Fruit fly (Drosophila melanogaster) whole organism, embryonic: ENCODE data around the gene Or9a.
A peak's percentile ranks its signal among the peaks of the same experiment; 100 is the strongest.

Experiments used
- Bgb ChIP-seq: fragments of 200-800 bp; sonication (Bioruptor generic); IDR thresholded peaks from 2 replicates; pipeline ENCODE4 v1.3.6; 2022; ENCODE audit warnings: missing biosample characterization, missing genetic modification characterization; ENCODE audit not compliant: partially characterized antibody
- CG10267 ChIP-seq: fragments of 200-800 bp; sonication (Bioruptor generic); optimal IDR thresholded peaks from 2 replicates; lab custom pipeline; 2018; ENCODE audit warnings: missing biosample characterization, mild to moderate bottlenecking, missing genetic modification characterization, moderate library complexity
- CG13424 ChIP-seq: fragments of 200-800 bp; sonication (Bioruptor generic); optimal IDR thresholded peaks from 2 replicates; lab custom pipeline; 2019; ENCODE audit warnings: missing biosample characterization, mild to moderate bottlenecking, missing genetic modification characterization, moderate library complexity
- CG14710 ChIP-seq: fragments of 200-800 bp; sonication (Bioruptor generic); optimal IDR thresholded peaks from 3 replicates; lab custom pipeline; 2019; ENCODE audit warnings: missing biosample characterization, mild to moderate bottlenecking, missing genetic modification characterization, moderate library complexity
- CG14860 ChIP-seq: fragments of 200-800 bp; sonication (Bioruptor generic); IDR thresholded peaks from 3 replicates; pipeline ENCODE4 v1.3.6; 2022; ENCODE audit warnings: missing biosample characterization, missing genetic modification characterization; ENCODE audit not compliant: partially characterized antibody
- CG1602 ChIP-seq: fragments of 200-800 bp; sonication (Bioruptor generic); optimal IDR thresholded peaks from 3 replicates; lab custom pipeline; 2016; ENCODE audit warnings: missing biosample characterization, missing genetic modification characterization
- CG17359 ChIP-seq: fragments of 200-800 bp; sonication (Bioruptor generic); optimal IDR thresholded peaks from 3 replicates; lab custom pipeline; 2018; ENCODE audit warnings: missing biosample characterization, mild to moderate bottlenecking, missing genetic modification characterization, moderate library complexity
- CG18764 ChIP-seq: fragments of 200-800 bp; sonication (Bioruptor generic); optimal IDR thresholded peaks from 3 replicates; lab custom pipeline; 2016; ENCODE audit warnings: missing biosample characterization, missing genetic modification characterization
- CG31388 ChIP-seq: fragments of 200-800 bp; sonication (Bioruptor generic); optimal IDR thresholded peaks from 2 replicates; lab custom pipeline; 2016; ENCODE audit warnings: missing biosample characterization, missing genetic modification characterization
- CG7786 ChIP-seq: fragments of 200-800 bp; sonication (Bioruptor generic); optimal IDR thresholded peaks from 2 replicates; lab custom pipeline; 2016; ENCODE audit warnings: missing biosample characterization, missing genetic modification characterization
- CG9932 ChIP-seq: fragments of 200-800 bp; sonication (Bioruptor generic); IDR thresholded peaks from 2 replicates; pipeline ENCODE4 v1.3.6; 2022; ENCODE audit warnings: missing biosample characterization, missing genetic modification characterization
- CoRest ChIP-seq: fragments of 200-800 bp; sonication (Bioruptor generic); optimal IDR thresholded peaks from 3 replicates; lab custom pipeline; 2018; ENCODE audit warnings: missing biosample characterization, mild to moderate bottlenecking, missing genetic modification characterization, moderate library complexity
- D19A ChIP-seq: fragments of 200-800 bp; optimal IDR thresholded peaks from 3 replicates; lab custom pipeline; 2019; ENCODE audit warnings: missing biosample characterization, mild to moderate bottlenecking, missing genetic modification characterization, moderate library complexity
- Dbx ChIP-seq: fragments of 200-800 bp; sonication (Bioruptor generic); IDR thresholded peaks from 3 replicates; pipeline ENCODE4 v1.3.6; 2022; ENCODE audit warnings: missing biosample characterization, missing genetic modification characterization
- Dfd ChIP-seq, 2 experiments: fragments of >200 bp; optimal IDR thresholded peaks; 2 replicates each; lab custom pipeline; 2017; ENCODE audit warnings: missing biosample characterization in 2 of 2, missing genetic modification characterization in 2 of 2
- Dip3 ChIP-seq: fragments of 200-800 bp; sonication (Bioruptor generic); optimal IDR thresholded peaks from 3 replicates; lab custom pipeline; 2016; ENCODE audit warnings: missing biosample characterization, missing genetic modification characterization
- Doc3 ChIP-seq: fragments of 200-800 bp; sonication (Bioruptor generic); IDR thresholded peaks from 3 replicates; pipeline ENCODE4 v1.3.6; 2022; ENCODE audit warnings: missing biosample characterization, missing genetic modification characterization; ENCODE audit not compliant: partially characterized antibody
- Dref ChIP-seq: fragments of 200-800 bp; sonication (Bioruptor generic); IDR thresholded peaks from 2 replicates; pipeline ENCODE4 v1.3.6; 2022; ENCODE audit warnings: missing biosample characterization, missing genetic modification characterization
- Fer1 ChIP-seq: fragments of 200-800 bp; sonication (Bioruptor generic); optimal IDR thresholded peaks from 2 replicates; lab custom pipeline; 2017; ENCODE audit warnings: missing biosample characterization, mild to moderate bottlenecking, missing genetic modification characterization
- Gug ChIP-seq: fragments of 200-800 bp; sonication (Bioruptor generic); IDR thresholded peaks from 4 replicates; pipeline ENCODE4 v1.3.6; 2022; ENCODE audit warnings: missing biosample characterization, missing genetic modification characterization
- HmgZ ChIP-seq: fragments of 200-800 bp; sonication (Bioruptor generic); optimal IDR thresholded peaks from 2 replicates; lab custom pipeline; 2018; ENCODE audit warnings: missing biosample characterization, mild to moderate bottlenecking, missing genetic modification characterization
- MESR4 ChIP-seq: fragments of 200-800 bp; sonication (Bioruptor generic); optimal IDR thresholded peaks from 2 replicates; lab custom pipeline; 2018; ENCODE audit warnings: missing biosample characterization, mild to moderate bottlenecking, missing genetic modification characterization, moderate library complexity
- Mad ChIP-seq: fragments of 200-800 bp; sonication (Bioruptor generic); optimal IDR thresholded peaks from 2 replicates; lab custom pipeline; 2016; ENCODE audit warnings: missing biosample characterization, missing genetic modification characterization
- Myb ChIP-seq: fragments of 200-800 bp; sonication (Bioruptor generic); optimal IDR thresholded peaks from 2 replicates; lab custom pipeline; 2016; ENCODE audit warnings: missing biosample characterization, missing genetic modification characterization
- NC2β ChIP-seq: fragments of 200-800 bp; sonication (Bioruptor generic); optimal IDR thresholded peaks from 2 replicates; lab custom pipeline; 2016; ENCODE audit warnings: missing biosample characterization, missing genetic modification characterization
- Opbp ChIP-seq: fragments of 200-800 bp; sonication (Bioruptor generic); IDR thresholded peaks from 3 replicates; pipeline ENCODE4 v1.3.6; 2022; ENCODE audit warnings: missing biosample characterization, missing genetic modification characterization; ENCODE audit not compliant: partially characterized antibody
- Rx ChIP-seq: fragments of 200-800 bp; sonication (Bioruptor generic); IDR thresholded peaks from 2 replicates; pipeline ENCODE4 v1.3.6; 2022; ENCODE audit warnings: missing biosample characterization, missing genetic modification characterization
- Sox100B ChIP-seq: fragments of 200-800 bp; sonication (Bioruptor generic); optimal IDR thresholded peaks from 3 replicates; lab custom pipeline; 2018; ENCODE audit warnings: missing biosample characterization, mild to moderate bottlenecking, missing genetic modification characterization
- Ssrp ChIP-seq: fragments of 200-800 bp; sonication (Bioruptor generic); optimal IDR thresholded peaks from 2 replicates; lab custom pipeline; 2018; ENCODE audit warnings: missing biosample characterization, mild to moderate bottlenecking, missing genetic modification characterization, moderate library complexity
- ap ChIP-seq: fragments of 200-800 bp; sonication (Bioruptor generic); IDR thresholded peaks from 2 replicates; pipeline ENCODE4 v1.3.6; 2022; ENCODE audit warnings: missing biosample characterization, missing genetic modification characterization
- bab2 ChIP-seq: fragments of 200-800 bp; sonication (Bioruptor generic); optimal IDR thresholded peaks from 2 replicates; lab custom pipeline; 2016; ENCODE audit warnings: missing biosample characterization, missing genetic modification characterization
- ci ChIP-seq: fragments of 200-800 bp; sonication (Bioruptor generic); IDR thresholded peaks from 3 replicates; pipeline ENCODE4 v1.3.6; 2022; ENCODE audit warnings: missing biosample characterization, missing genetic modification characterization
- dimm ChIP-seq: fragments of 200-800 bp; sonication (Bioruptor generic); IDR thresholded peaks from 2 replicates; pipeline ENCODE4 v1.3.6; 2022; ENCODE audit warnings: missing biosample characterization, missing genetic modification characterization
- en ChIP-seq: fragments of 200-800 bp; sonication (Bioruptor generic); optimal IDR thresholded peaks from 2 replicates; lab custom pipeline; 2016; ENCODE audit warnings: missing biosample characterization, missing genetic modification characterization
- grau ChIP-seq: fragments of 200-800 bp; optimal IDR thresholded peaks from 3 replicates; lab custom pipeline; 2019; ENCODE audit warnings: missing biosample characterization, mild to moderate bottlenecking, missing genetic modification characterization, moderate library complexity
- hb ChIP-seq: fragments of 200-800 bp; sonication (Bioruptor generic); IDR thresholded peaks from 3 replicates; pipeline ENCODE4 v1.3.6; 2022; ENCODE audit warnings: missing biosample characterization, missing genetic modification characterization; ENCODE audit not compliant: partially characterized antibody
- jigr1 ChIP-seq: fragments of 200-800 bp; sonication (Bioruptor generic); IDR thresholded peaks from 3 replicates; pipeline ENCODE4 v1.3.6; 2022; ENCODE audit warnings: missing biosample characterization, missing genetic modification characterization
- mld ChIP-seq: fragments of 200-800 bp; sonication (Bioruptor generic); IDR thresholded peaks from 3 replicates; pipeline ENCODE4 v1.3.6; 2022; ENCODE audit warnings: missing biosample characterization, missing genetic modification characterization; ENCODE audit not compliant: partially characterized antibody
- odd ChIP-seq: fragments of 200-800 bp; sonication (Bioruptor generic); optimal IDR thresholded peaks from 2 replicates; lab custom pipeline; 2017; ENCODE audit warnings: missing biosample characterization, mild to moderate bottlenecking, missing genetic modification characterization
- pho ChIP-seq: fragments of 200-800 bp; sonication (Bioruptor generic); optimal IDR thresholded peaks from 2 replicates; lab custom pipeline; 2016; ENCODE audit warnings: missing biosample characterization, missing genetic modification characterization
- pnt ChIP-seq: fragments of 200-800 bp; sonication (Bioruptor generic); optimal IDR thresholded peaks from 3 replicates; lab custom pipeline; 2016; ENCODE audit warnings: missing biosample characterization, missing genetic modification characterization
- prd ChIP-seq, 3 experiments: fragments of >200 bp in 2 of 3; fragments of 200-800 bp in 1 of 3; sonication (Bioruptor generic) in 1 of 3; optimal IDR thresholded peaks in 2 of 3; IDR thresholded peaks in 1 of 3; 2 replicates in 2 of 3; 3 replicates in 1 of 3; pipeline versions ENCODE4 v1.3.6 to Lab custom; 2017 to 2022; ENCODE audit warnings: missing biosample characterization in 1 of 3, missing genetic modification characterization in 1 of 3
- sima ChIP-seq: fragments of 200-800 bp; sonication (Bioruptor generic); optimal IDR thresholded peaks from 2 replicates; lab custom pipeline; 2016; ENCODE audit warnings: missing biosample characterization, missing genetic modification characterization
- slp2 ChIP-seq: fragments of 200-800 bp; sonication (Bioruptor generic); optimal IDR thresholded peaks from 2 replicates; lab custom pipeline; 2016; ENCODE audit warnings: missing biosample characterization, missing genetic modification characterization
- stwl ChIP-seq: fragments of 200-800 bp; sonication (Bioruptor generic); optimal IDR thresholded peaks from 3 replicates; lab custom pipeline; 2018; ENCODE audit warnings: missing biosample characterization, mild to moderate bottlenecking, missing genetic modification characterization, moderate library complexity
- trem ChIP-seq: fragments of 200-800 bp; optimal IDR thresholded peaks from 3 replicates; lab custom pipeline; 2019; ENCODE audit warnings: missing biosample characterization, mild to moderate bottlenecking, missing genetic modification characterization, moderate library complexity
- ttk ChIP-seq: fragments of 200-800 bp; sonication (Bioruptor generic); IDR thresholded peaks from 2 replicates; pipeline ENCODE4 v2.1.2; 2022; ENCODE audit warnings: missing biosample characterization, missing genetic modification characterization
- unc-4 ChIP-seq: fragments of 200-800 bp; sonication (Bioruptor generic); IDR thresholded peaks from 2 replicates; pipeline ENCODE4 v1.3.6; 2022; ENCODE audit warnings: missing biosample characterization, missing genetic modification characterization; ENCODE audit not compliant: partially characterized antibody

The Or9a gene

DNA sequence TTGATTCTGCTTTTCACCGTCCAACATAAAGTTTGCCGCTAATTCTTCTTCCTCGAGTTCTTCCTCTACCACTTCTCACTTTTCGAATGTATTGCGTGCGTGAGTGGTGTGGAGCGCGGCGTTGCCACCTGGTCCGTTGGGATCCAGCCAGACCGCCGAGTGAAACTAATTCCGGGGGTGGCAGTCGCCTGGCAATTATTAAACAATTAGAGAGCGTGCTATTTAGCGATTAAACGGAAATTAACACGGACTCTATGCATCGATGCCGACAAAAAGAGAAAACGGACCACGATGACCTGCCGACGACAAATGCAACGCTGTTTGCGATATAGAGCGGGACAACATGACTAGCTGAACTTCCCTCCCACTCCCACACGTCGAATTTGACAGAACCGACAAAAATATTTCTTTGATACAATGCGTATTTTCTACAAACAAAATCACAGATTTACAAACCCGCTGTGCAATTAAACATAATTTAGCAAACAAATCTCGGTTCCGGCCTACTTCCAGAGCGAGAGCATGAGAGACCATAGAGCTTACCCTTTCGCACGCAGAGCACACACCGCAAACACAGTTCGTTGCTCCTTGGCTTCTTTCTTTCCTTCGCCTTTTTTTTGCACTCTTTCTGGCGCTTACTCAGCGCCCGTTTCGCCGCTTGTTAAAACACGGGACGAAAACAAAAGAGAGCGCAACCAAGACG is 14.2 kb upstream of the Or9a start, which contains the start of gene CG2889 (continued):
- no peak for TF ChIP-seq CG18764 (GFP tag; lab: Kevin White, UChicago)
- TF ChIP-seq Fer1: no peak
- no peak for TF ChIP-seq pnt (GFP tag; lab: Kevin White, UChicago)
- TF ChIP-seq CG1602: no peak
- TF ChIP-seq prd (optimal IDR thresholded peaks at IDR 0.05; lab: Kevin White, UChicago): no peak
- peak; percentile 47; the same call in 1 of the 3 replicates for TF ChIP-seq prd (GFP tag; IDR thresholded peaks at IDR 0.05; lab: Robert Waterston, UW)
- peak; percentile 34 for TF ChIP-seq slp2 (GFP tag; lab: Kevin White, UChicago)
- no peak for TF ChIP-seq CG17359 (tag; lab: Kevin White, UChicago)
- TF ChIP-seq jigr1 (GFP tag; lab: Robert Waterston, UW): no peak
- peak; percentile 34; the same call in 1 of the 3 replicates for TF ChIP-seq mld (GFP tag; lab: Robert Waterston, UW)
- no peak for TF ChIP-seq Dfd (GFP tag; optimal IDR thresholded peaks at IDR 0.05; lab: Kevin White, UChicago)
- TF ChIP-seq en (GFP tag; lab: Kevin White, UChicago): no peak
- TF ChIP-seq Ssrp (tag; lab: Kevin White, UChicago): no peak
- TF ChIP-seq NC2β (GFP tag; lab: Kevin White, UChicago): no peak
- peak; percentile 38; the same call in 1 of the 3 replicates for TF ChIP-seq CG14860 (GFP tag; lab: Robert Waterston, UW)
- peak; percentile 32 for TF ChIP-seq CG7786 (GFP tag; lab: Kevin White, UChicago)
- TF ChIP-seq hb: 0 out of 3 replicates have a peak, but pooled peaks have one; percentile 55
- TF ChIP-seq grau (tag; lab: Kevin White, UChicago): peak; percentile 1
- TF ChIP-seq Rx: 0 out of 2 replicates have a peak, but pooled peaks have one; percentile 35
- peak; percentile 65; the same call in 1 of the 2 replicates for TF ChIP-seq Bgb (GFP tag; lab: Robert Waterston, UW)
- TF ChIP-seq Sox100B (GFP tag; lab: Kevin White, UChicago): no peak
- peak; percentile 41 for TF ChIP-seq Dref (GFP tag; lab: Robert Waterston, UW)
- no peak for TF ChIP-seq ap (GFP tag; lab: Robert Waterston, UW)
- TF ChIP-seq ttk (GFP tag; lab: Robert Waterston, UW): 0 out of 2 replicates have a peak, but pooled peaks have one; percentile 29
- TF ChIP-seq CG31388 (GFP tag; lab: Kevin White, UChicago): no peak
- TF ChIP-seq trem: peak; percentile 51
- TF ChIP-seq pho: peak; percentile 41
- TF ChIP-seq odd: no peak
- TF ChIP-seq MESR4 (GFP tag; lab: Kevin White, UChicago): peak; percentile 15
- no peak; the same call in 3 of the 4 replicates for TF ChIP-seq Gug (GFP tag; lab: Robert Waterston, UW)
- no peak for TF ChIP-seq Dbx (GFP tag; lab: Robert Waterston, UW)
- TF ChIP-seq CG10267: no peak
- TF ChIP-seq Dip3: peak; percentile 14
- TF ChIP-seq Opbp (GFP tag; lab: Robert Waterston, UW): peak; percentile 50; the same call in 2 of the 3 replicates
- TF ChIP-seq Myb (GFP tag; lab: Kevin White, UChicago): peak; percentile 38
- TF ChIP-seq CG14710 (tag; lab: Kevin White, UChicago): peak; percentile 25
- TF ChIP-seq CoRest (tag; lab: Kevin White, UChicago): peak; percentile 18
- TF ChIP-seq unc-4 (GFP tag; lab: Robert Waterston, UW): 0 out of 2 replicates have a peak, but pooled peaks have one; percentile 27
- peak; percentile 36 for TF ChIP-seq HmgZ (tag; lab: Kevin White, UChicago)
- TF ChIP-seq CG9932 (GFP tag; lab: Robert Waterston, UW): peak; percentile 52
- no peak for TF ChIP-seq Mad (GFP tag; lab: Kevin White, UChicago)
- TF ChIP-seq Doc3: peak; percentile 48; the same call in 1 of the 3 replicates
- peak; percentile 48 for TF ChIP-seq stwl (tag; lab: Kevin White, UChicago)
- TF ChIP-seq dimm: no peak
- peak; percentile 44 for TF ChIP-seq bab2 (GFP tag; lab: Kevin White, UChicago)
- no peak for TF ChIP-seq D19A (tag; lab: Kevin White, UChicago)
- peak; percentile 23 for TF ChIP-seq CG13424 (tag; lab: Kevin White, UChicago)
- peak; percentile 59; the same call in 2 of the 3 replicates for TF ChIP-seq ci (GFP tag; lab: Robert Waterston, UW)
- no peak for TF ChIP-seq sima (GFP tag; lab: Kevin White, UChicago)
